Worm (Caenorhabditis elegans) whole organism, late embryonic: ENCODE measurements around the gene F01D5.1.

Experiments used
- C08G9.2 ChIP-seq: sonication (generic microtip); optimal IDR thresholded peaks from 2 replicates; lab custom pipeline; 2016; ENCODE audit warnings: mild to moderate bottlenecking, missing genetic modification characterization, moderate library complexity, missing compliant biosample characterization
- C38D4.7 ChIP-seq: fragments of 200-800 bp; sonication (Bioruptor generic); optimal IDR thresholded peaks from 2 replicates; lab custom pipeline; 2018; ENCODE audit warnings: mild to moderate bottlenecking, missing genetic modification characterization, moderate library complexity, missing compliant biosample characterization
- F13H6.1 ChIP-seq: sonication (generic microtip); optimal IDR thresholded peaks from 2 replicates; lab custom pipeline; 2016; ENCODE audit warnings: missing genetic modification characterization, missing compliant biosample characterization
- T23F11.4 ChIP-seq: fragments of 200-800 bp; sonication (Bioruptor generic); optimal IDR thresholded peaks from 2 replicates; lab custom pipeline; 2018; ENCODE audit warnings: mild to moderate bottlenecking, missing genetic modification characterization, missing compliant biosample characterization
- Y22D7AL.16 ChIP-seq: sonication (generic microtip); optimal IDR thresholded peaks from 2 replicates; lab custom pipeline; 2016; ENCODE audit warnings: missing genetic modification characterization, missing compliant biosample characterization
- ahr-1 ChIP-seq: sonication (generic microtip); optimal IDR thresholded peaks from 2 replicates; lab custom pipeline; 2016; ENCODE audit warnings: missing genetic modification characterization, missing compliant biosample characterization
- ama-1 ChIP-seq: fragments of 150-350 bp; optimal IDR thresholded peaks from 2 replicates; lab custom pipeline; 2014
- ceh-14 ChIP-seq: sonication (generic microtip); optimal IDR thresholded peaks from 2 replicates; lab custom pipeline; 2016; ENCODE audit warnings: missing genotype, missing genetic modification characterization, missing compliant biosample characterization
- ceh-18 ChIP-seq: sonication (generic microtip); optimal IDR thresholded peaks from 2 replicates; lab custom pipeline; 2016; ENCODE audit warnings: missing genetic modification characterization, missing compliant biosample characterization
- ceh-19 ChIP-seq: fragments of 200-800 bp; sonication (Bioruptor generic); optimal IDR thresholded peaks from 2 replicates; lab custom pipeline; 2018; ENCODE audit warnings: mild to moderate bottlenecking, missing genetic modification characterization, missing compliant biosample characterization
- ceh-2 ChIP-seq: sonication (generic microtip); optimal IDR thresholded peaks from 2 replicates; lab custom pipeline; 2016; ENCODE audit warnings: missing genotype, missing genetic modification characterization, missing compliant biosample characterization
- ceh-45 ChIP-seq: fragments of 200-800 bp; sonication (Bioruptor generic); IDR thresholded peaks from 2 replicates; pipeline ENCODE4 v1.3.6; 2022; ENCODE audit warnings: missing genetic modification reagents, missing genetic modification characterization, missing compliant biosample characterization
- ceh-48 ChIP-seq: sonication (generic microtip); optimal IDR thresholded peaks from 2 replicates; lab custom pipeline; 2016; ENCODE audit warnings: missing genetic modification characterization, inconsistent platforms, missing compliant biosample characterization
- che-1 ChIP-seq: sonication (generic microtip); optimal IDR thresholded peaks from 2 replicates; lab custom pipeline; 2016; ENCODE audit warnings: mild to moderate bottlenecking, missing genetic modification characterization, missing compliant biosample characterization
- dmd-4 ChIP-seq: sonication (generic microtip); optimal IDR thresholded peaks from 2 replicates; lab custom pipeline; 2016; ENCODE audit warnings: borderline replicate concordance, missing genetic modification characterization, missing compliant biosample characterization
- dve-1 ChIP-seq: sonication (generic microtip); optimal IDR thresholded peaks from 2 replicates; lab custom pipeline; 2017; ENCODE audit warnings: antibody characterized with exemption, mild to moderate bottlenecking, missing genetic modification characterization, missing compliant biosample characterization
- ets-4 ChIP-seq: sonication (generic microtip); optimal IDR thresholded peaks from 2 replicates; lab custom pipeline; 2016; ENCODE audit warnings: missing genetic modification characterization, missing compliant biosample characterization
- fkh-10 ChIP-seq: fragments of 150-350 bp; optimal IDR thresholded peaks from 2 replicates; lab custom pipeline; 2014; ENCODE audit warnings: missing biosample characterization, missing genetic modification reagents, missing genetic modification characterization
- fkh-6 ChIP-seq: sonication (generic microtip); optimal IDR thresholded peaks from 2 replicates; lab custom pipeline; 2016; ENCODE audit warnings: missing genetic modification characterization, missing compliant biosample characterization
- hlh-13 ChIP-seq: fragments of 200-800 bp; sonication (Bioruptor generic); optimal IDR thresholded peaks from 2 replicates; lab custom pipeline; 2018; ENCODE audit warnings: mild to moderate bottlenecking, missing genetic modification characterization, missing compliant biosample characterization
- hlh-15 ChIP-seq: sonication (generic microtip); optimal IDR thresholded peaks from 2 replicates; lab custom pipeline; 2016; ENCODE audit warnings: missing genetic modification characterization, missing compliant biosample characterization
- hlh-30 ChIP-seq: sonication (generic microtip); optimal IDR thresholded peaks from 2 replicates; lab custom pipeline; 2017; ENCODE audit warnings: antibody characterized with exemption, missing genetic modification characterization, missing compliant biosample characterization; ENCODE audit not compliant: insufficient read depth
- hlh-6 ChIP-seq: sonication (generic microtip); optimal IDR thresholded peaks from 2 replicates; lab custom pipeline; 2016; ENCODE audit warnings: missing genotype, missing genetic modification characterization, missing compliant biosample characterization
- hlh-8 ChIP-seq: sonication (generic microtip); optimal IDR thresholded peaks from 2 replicates; lab custom pipeline; 2016; ENCODE audit warnings: missing genotype, missing genetic modification characterization, missing compliant biosample characterization
- madf-2 ChIP-seq: sonication (generic microtip); optimal IDR thresholded peaks from 2 replicates; lab custom pipeline; 2017; ENCODE audit warnings: missing genetic modification characterization, missing compliant biosample characterization
- mec-3 ChIP-seq: sonication (generic microtip); optimal IDR thresholded peaks from 2 replicates; lab custom pipeline; 2016; ENCODE audit warnings: borderline replicate concordance, missing genetic modification characterization, missing compliant biosample characterization
- nhr-11 ChIP-seq: fragments of 150-350 bp; optimal IDR thresholded peaks from 2 replicates; lab custom pipeline; 2014; ENCODE audit warnings: missing biosample characterization, missing genetic modification characterization
- nhr-232 ChIP-seq: sonication (generic microtip); optimal IDR thresholded peaks from 2 replicates; lab custom pipeline; 2016; ENCODE audit warnings: missing genetic modification characterization, missing compliant biosample characterization
- npax-4 ChIP-seq: sonication (generic microtip); optimal IDR thresholded peaks from 2 replicates; lab custom pipeline; 2016; ENCODE audit warnings: missing genetic modification characterization, missing compliant biosample characterization
- pha-2 ChIP-seq: sonication (generic microtip); optimal IDR thresholded peaks from 2 replicates; lab custom pipeline; 2017; ENCODE audit warnings: mild to moderate bottlenecking, missing genetic modification characterization, missing compliant biosample characterization
- pros-1 ChIP-seq: fragments of 150-350 bp; optimal IDR thresholded peaks from 2 replicates; lab custom pipeline; 2014; ENCODE audit warnings: missing biosample characterization, missing genetic modification reagents, missing genetic modification characterization
- ref-2 ChIP-seq: sonication (generic microtip); optimal IDR thresholded peaks from 2 replicates; lab custom pipeline; 2016; ENCODE audit warnings: missing genetic modification characterization, missing compliant biosample characterization
- rnt-1 ChIP-seq: sonication (generic microtip); optimal IDR thresholded peaks from 2 replicates; lab custom pipeline; 2016; ENCODE audit warnings: missing genetic modification characterization, missing compliant biosample characterization
- sox-2 ChIP-seq: fragments of 200-800 bp; sonication (Bioruptor generic); IDR thresholded peaks from 2 replicates; pipeline ENCODE4 v1.3.6; 2022; ENCODE audit warnings: missing genetic modification reagents, missing genetic modification characterization, missing compliant biosample characterization
- sox-4 ChIP-seq: sonication (generic microtip); optimal IDR thresholded peaks from 2 replicates; lab custom pipeline; 2017; ENCODE audit warnings: mild to moderate bottlenecking, missing genetic modification characterization, inconsistent platforms, missing compliant biosample characterization
- syd-9 ChIP-seq: sonication (generic microtip); optimal IDR thresholded peaks from 2 replicates; lab custom pipeline; 2016; ENCODE audit warnings: mild to moderate bottlenecking, missing genetic modification characterization, moderate library complexity, missing compliant biosample characterization
- tbx-7 ChIP-seq: sonication (generic microtip); optimal IDR thresholded peaks from 2 replicates; lab custom pipeline; 2016; ENCODE audit warnings: missing genotype, missing genetic modification characterization, missing compliant biosample characterization
- ttx-3 ChIP-seq: sonication (generic microtip); optimal IDR thresholded peaks from 2 replicates; lab custom pipeline; 2016; ENCODE audit warnings: missing genetic modification reagents, missing genetic modification characterization, missing compliant biosample characterization
- unc-3 ChIP-seq, 2 experiments: fragments of 200-800 bp in 1 of 2; sonication (Bioruptor generic) in 1 of 2; sonication (generic microtip) in 1 of 2; conservative IDR thresholded peaks in 1 of 2; optimal IDR thresholded peaks in 1 of 2; 2 replicates each; pipeline versions ENCODE4 v1.3.6 to Lab custom; 2016 to 2022; ENCODE audit warnings: missing compliant biosample characterization in 2 of 2, missing genetic modification characterization in 2 of 2, missing genetic modification reagents in 1 of 2
- unc-42 ChIP-seq: sonication (generic microtip); optimal IDR thresholded peaks from 2 replicates; lab custom pipeline; 2016; ENCODE audit warnings: missing genotype, missing genetic modification characterization, missing compliant biosample characterization
- unc-55 ChIP-seq: sonication (generic microtip); optimal IDR thresholded peaks from 2 replicates; lab custom pipeline; 2017; ENCODE audit warnings: missing biosample characterization, missing genetic modification reagents, missing genetic modification characterization
- zip-5 ChIP-seq: sonication (generic microtip); optimal IDR thresholded peaks from 2 replicates; lab custom pipeline; 2016; ENCODE audit warnings: missing genetic modification characterization, missing compliant biosample characterization
- ztf-16 ChIP-seq: sonication (generic microtip); optimal IDR thresholded peaks from 2 replicates; lab custom pipeline; 2017; ENCODE audit warnings: missing genetic modification characterization, missing compliant biosample characterization

F01D5.1 gene

ce11 chrII:13981097-13981496 lies 16.3 kb downstream of the F01D5.1 start, which contains the start of gene Y39G8B.9:
Gene Y39G8B.9, plus strand, starts transcription at chrII:13981365.
- no peak for TF ChIP-seq ceh-18 (tag; lab: Kevin White, UChicago)
- TF ChIP-seq nhr-232: no peak
- TF ChIP-seq ztf-16 (tag; lab: Kevin White, UChicago): no peak
- no peak for TF ChIP-seq pros-1 (tag; lab: Kevin White, UChicago)
- TF ChIP-seq unc-55 (GFP tag; lab: Kevin White, UChicago): no peak
- TF ChIP-seq fkh-6: no peak
- no peak for TF ChIP-seq tbx-7 (tag; lab: Kevin White, UChicago)
- TF ChIP-seq, all 69 proteins: peak for 0

ce11 chrII:13979833-13980513 lies 17.4 kb downstream of the F01D5.1 start, which contains the start of gene sre-48:
Gene sre-48, minus strand, starts transcription at chrII:13979883.
- TF ChIP-seq hlh-15 (tag; lab: Kevin White, UChicago): no peak
- TF ChIP-seq ceh-2 (tag; lab: Kevin White, UChicago): no peak
- no peak for TF ChIP-seq hlh-30 (tag; lab: Kevin White, UChicago)
- TF ChIP-seq sox-2 (GFP tag; lab: Robert Waterston, UW): no peak
- no peak for TF ChIP-seq nhr-11 (tag; lab: Kevin White, UChicago)
- TF ChIP-seq dmd-4 (tag; lab: Kevin White, UChicago): no peak
- no peak for TF ChIP-seq ama-1 (lab: Kevin White, UChicago)
- TF ChIP-seq C08G9.2: no peak
- TF ChIP-seq ttx-3 (tag; lab: Kevin White, UChicago): no peak
- no peak for TF ChIP-seq zip-5 (tag; lab: Kevin White, UChicago)
- TF ChIP-seq hlh-13 (GFP tag; lab: Kevin White, UChicago): no peak
- TF ChIP-seq rnt-1: no peak
- no peak for TF ChIP-seq T23F11.4 (GFP tag; lab: Kevin White, UChicago)
- no peak for TF ChIP-seq ahr-1 (tag; lab: Kevin White, UChicago)
- no peak for TF ChIP-seq ceh-14 (tag; lab: Kevin White, UChicago)
- no peak for TF ChIP-seq fkh-10 (GFP tag; lab: Kevin White, UChicago)
- no peak for TF ChIP-seq pros-1 (tag; lab: Kevin White, UChicago)
- TF ChIP-seq mec-3 (tag; lab: Kevin White, UChicago): no peak
- TF ChIP-seq pha-2 (tag; lab: Kevin White, UChicago): no peak

- TF ChIP-seq nhr-232 (no peak), C38D4.7 (GFP tag; lab: Kevin White, UChicago) (no peak), nhr-11 (tag; lab: Kevin White, UChicago) (no peak), madf-2 (tag; lab: Kevin White, UChicago) (no peak), syd-9 (tag; lab: Kevin White, UChicago) (no peak), Y22D7AL.16 (tag; lab: Kevin White, UChicago) (no peak), ceh-2 (tag; lab: Kevin White, UChicago) (no peak), sox-2 (GFP tag; lab: Robert Waterston, UW) (no peak), C08G9.2 (no peak), hlh-13 (GFP tag; lab: Kevin White, UChicago) (no peak), T23F11.4 (GFP tag; lab: Kevin White, UChicago) (no peak), sox-4 (tag; lab: Kevin White, UChicago) (no peak), hlh-6 (tag; lab: Kevin White, UChicago) (no peak), ceh-14 (tag; lab: Kevin White, UChicago) (no peak), F13H6.1 (tag; lab: Kevin White, UChicago) (no peak), ceh-18 (tag; lab: Kevin White, UChicago) (no peak), unc-3 (GFP tag; conservative IDR thresholded peaks at IDR 0.05; lab: Robert Waterston, UW) (no peak), unc-3 (tag; optimal IDR thresholded peaks at IDR 0.05; lab: Kevin White, UChicago) (no peak)
These were observed 19.7 kb downstream of the F01D5.1 start for ce11 chrII:13977701-13978100.

ce11 chrII:13976161-13976560 lies 21.2 kb downstream of the F01D5.1 start, which contains the start of gene Y39G8B.2:
Gene Y39G8B.2, minus strand, starts transcription at chrII:13976221.
- TF ChIP-seq pha-2 (tag; lab: Kevin White, UChicago) (no peak), ceh-14 (tag; lab: Kevin White, UChicago) (peak; percentile 55), C08G9.2 (peak; percentile 48), C38D4.7 (GFP tag; lab: Kevin White, UChicago) (no peak), ama-1 (lab: Kevin White, UChicago) (no peak), hlh-30 (tag; lab: Kevin White, UChicago) (peak; percentile 32), hlh-8 (tag; lab: Kevin White, UChicago) (no peak), unc-3 (GFP tag; conservative IDR thresholded peaks at IDR 0.05; lab: Robert Waterston, UW) (no peak), unc-3 (tag; optimal IDR thresholded peaks at IDR 0.05; lab: Kevin White, UChicago) (no peak), ceh-48 (tag; lab: Kevin White, UChicago) (peak; percentile 26), ceh-19 (GFP tag; lab: Kevin White, UChicago) (no peak), unc-42 (tag; lab: Kevin White, UChicago) (peak; percentile 57), npax-4 (tag; lab: Kevin White, UChicago) (no peak), ceh-45 (GFP tag; lab: Robert Waterston, UW) (no peak), che-1 (no peak), ets-4 (no peak), nhr-11 (tag; lab: Kevin White, UChicago) (no peak), ref-2 (tag; lab: Kevin White, UChicago) (peak; percentile 82), dve-1 (tag; lab: Kevin White, UChicago) (peak; percentile 59)
